Fruit fly (Drosophila melanogaster): Measurements from ENCODE around the gene elm.

elm gene

dm6 chr3R:5658984-5659802 lies 4.5 kb upstream of the elm start (continued):
- no peak for TF ChIP-seq CG2202 (tag; optimal IDR thresholded peaks at IDR 0.05)
- TF ChIP-seq GATAe (GFP tag; conservative IDR thresholded peaks at IDR 0.05), result no peak
- no peak for TF ChIP-seq E2f2 (GFP tag; IDR thresholded peaks at IDR 0.05)
- no peak for TF ChIP-seq Hmr (GFP tag; optimal IDR thresholded peaks at IDR 0.05)
- TF ChIP-seq BEAF-32 (GFP tag; optimal IDR thresholded peaks at IDR 0.05), result peak; percentile 49
- no peak for TF ChIP-seq Dp (GFP tag; optimal IDR thresholded peaks at IDR 0.05)
- TF ChIP-seq sim (GFP tag; IDR thresholded peaks at IDR 0.05), result no peak
- peak; percentile 78 for TF ChIP-seq Sry-δ (GFP tag; optimal IDR thresholded peaks at IDR 0.05)
- no peak for TF ChIP-seq Oli (tag; optimal IDR thresholded peaks at IDR 0.05)
- peak; percentile 24; the same call in 1 of the 2 replicates for TF ChIP-seq E2f1 (GFP tag; IDR thresholded peaks at IDR 0.05)
- TF ChIP-seq CG15479 (GFP tag; optimal IDR thresholded peaks at IDR 0.05), result peak; percentile 56

dm6 chr3R:5653887-5654286 lies 774 bp downstream of the elm start:
- TF ChIP-seq Fer1 (GFP tag; optimal IDR thresholded peaks at IDR 0.05), result peak; percentile 16
- TF ChIP-seq Vsx1 (GFP tag; optimal IDR thresholded peaks at IDR 0.05), result peak; percentile 44
- TF ChIP-seq hkb (optimal IDR thresholded peaks at IDR 0.05), result no peak
- peak; percentile 20 for TF ChIP-seq hkb (GFP tag; IDR thresholded peaks at IDR 0.05)
- TF ChIP-seq lab (GFP tag; optimal IDR thresholded peaks at IDR 0.05), result peak; percentile 24
- peak; percentile 67 for TF ChIP-seq CG5180 (GFP tag; optimal IDR thresholded peaks at IDR 0.05)
- TF ChIP-seq CG13296 (GFP tag; optimal IDR thresholded peaks at IDR 0.05), result peak; percentile 13
- peak; percentile 99 for TF ChIP-seq mirr (GFP tag; optimal IDR thresholded peaks at IDR 0.05)
- peak; percentile 33 for TF ChIP-seq CG10543 (GFP tag; optimal IDR thresholded peaks at IDR 0.05)
- TF ChIP-seq CG1602 (GFP tag; optimal IDR thresholded peaks at IDR 0.05), result no peak
- 0 out of 2 replicates have a peak, but pooled peaks have one; percentile 14 for TF ChIP-seq ato (GFP tag; IDR thresholded peaks at IDR 0.05; ENCODE audit: partially characterized antibody)
- TF ChIP-seq GATAe (GFP tag; conservative IDR thresholded peaks at IDR 0.05), result peak; percentile 26; the same call in 1 of the 2 replicates
- TF ChIP-seq HmgZ (tag; optimal IDR thresholded peaks at IDR 0.05), result peak; percentile 19
- peak; percentile 12 for TF ChIP-seq CG12071 (GFP tag; optimal IDR thresholded peaks at IDR 0.05)
- TF ChIP-seq zf30C (GFP tag; optimal IDR thresholded peaks at IDR 0.05), result peak; percentile 14
- peak; percentile 14; the same call in 1 of the 3 replicates for TF ChIP-seq Dbx (GFP tag; IDR thresholded peaks at IDR 0.05)
- peak; percentile 21; the same call in 1 of the 2 replicates for TF ChIP-seq crol (GFP tag; IDR thresholded peaks at IDR 0.05)
- TF ChIP-seq sug (tag; optimal IDR thresholded peaks at IDR 0.05), result peak; percentile 65
- peak; percentile 98 for TF ChIP-seq exex (tag; optimal IDR thresholded peaks at IDR 0.05)
- TF ChIP-seq CG13424 (tag; optimal IDR thresholded peaks at IDR 0.05), result no peak
- TF ChIP-seq ind (GFP tag; optimal IDR thresholded peaks at IDR 0.05), result no peak
- TF ChIP-seq odd (GFP tag; optimal IDR thresholded peaks at IDR 0.05), result peak; percentile 33
- TF ChIP-seq CG8388 (GFP tag; optimal IDR thresholded peaks at IDR 0.05), result peak; percentile 3
- no peak for TF ChIP-seq HmgD (GFP tag; optimal IDR thresholded peaks at IDR 0.05)
- TF ChIP-seq CG34376 (GFP tag; optimal IDR thresholded peaks at IDR 0.05), result peak; percentile 96
- peak; percentile 9; the same call in 1 of the 2 replicates for TF ChIP-seq E2f2 (GFP tag; IDR thresholded peaks at IDR 0.05)
- TF ChIP-seq CG15269 (tag; optimal IDR thresholded peaks at IDR 0.05), result no peak
- no peak for TF ChIP-seq her (GFP tag; optimal IDR thresholded peaks at IDR 0.05)
- no peak for TF ChIP-seq lmd (GFP tag; IDR thresholded peaks at IDR 0.05)
- TF ChIP-seq grn (GFP tag; optimal IDR thresholded peaks at IDR 0.05), result peak; percentile 36

Data from whole organism, embryonic.